Worm (Caenorhabditis elegans) whole organism, young adult: ENCODE results near the gene twk-3.

Experiments used
- B0035.1 ChIP-seq: sonication (generic microtip); optimal IDR thresholded peaks from 2 replicates; lab custom pipeline; 2016; ENCODE audit warnings: missing genetic modification characterization, mild to moderate bottlenecking, missing compliant biosample characterization, missing genotype, missing genetic modification reagents
- B0336.3 ChIP-seq: fragments of 200-800 bp; sonication (Bioruptor generic); IDR thresholded peaks from 2 replicates; pipeline ENCODE4 v1.3.6; 2022; ENCODE audit warnings: missing genetic modification characterization, missing compliant biosample characterization
- C17E4.6 ChIP-seq: fragments of 200-800 bp; sonication (Bioruptor generic); IDR thresholded peaks from 2 replicates; pipeline ENCODE4 v1.3.6; 2022; ENCODE audit warnings: missing genetic modification reagents, missing genetic modification characterization, missing compliant biosample characterization
- F23B12.7 ChIP-seq: sonication (generic microtip); optimal IDR thresholded peaks from 2 replicates; lab custom pipeline; 2017; ENCODE audit warnings: missing genetic modification characterization, mild to moderate bottlenecking, missing compliant biosample characterization, antibody characterized with exemption, moderate library complexity; ENCODE audit not compliant: insufficient read depth
- F33H1.4 ChIP-seq: fragments of 200-800 bp; sonication (Bioruptor generic); IDR thresholded peaks from 2 replicates; pipeline ENCODE4 v1.3.6; 2022; ENCODE audit warnings: missing genetic modification reagents, missing genetic modification characterization, missing compliant biosample characterization
- F49E8.2 ChIP-seq: sonication (generic microtip); optimal IDR thresholded peaks from 3 replicates; lab custom pipeline; 2017; ENCODE audit warnings: missing genetic modification characterization, mild to moderate bottlenecking, missing compliant biosample characterization, antibody characterized with exemption, moderate library complexity; ENCODE audit not compliant: insufficient read depth
- F57A8.1 ChIP-seq: fragments of 200-800 bp; sonication (Bioruptor generic); optimal IDR thresholded peaks from 2 replicates; lab custom pipeline; 2018; ENCODE audit warnings: mild to moderate bottlenecking, missing genetic modification characterization, moderate library complexity, missing compliant biosample characterization
- K11D2.4 ChIP-seq: fragments of 200-800 bp; sonication (Bioruptor generic); IDR thresholded peaks from 2 replicates; pipeline ENCODE4 v1.3.6; 2022; ENCODE audit warnings: missing genetic modification reagents, missing genetic modification characterization, missing compliant biosample characterization
- K12H6.12 ChIP-seq: fragments of 200-800 bp; sonication (Bioruptor generic); optimal IDR thresholded peaks from 2 replicates; lab custom pipeline; 2018; ENCODE audit warnings: mild to moderate bottlenecking, missing genetic modification characterization, missing compliant biosample characterization
- Y53G8AR.9 ChIP-seq: fragments of 200-800 bp; sonication (Bioruptor generic); conservative IDR thresholded peaks from 2 replicates; pipeline ENCODE4 v1.3.6; 2022; ENCODE audit warnings: missing genetic modification reagents, missing genetic modification characterization, missing compliant biosample characterization
- Y67H2A.10 ChIP-seq: fragments of 200-800 bp; sonication (Bioruptor generic); conservative IDR thresholded peaks from 2 replicates; pipeline ENCODE4 v1.3.6; 2022; ENCODE audit warnings: missing genetic modification reagents, missing genetic modification characterization, missing compliant biosample characterization
- Y95B8A.8 ChIP-seq: fragments of 200-800 bp; sonication (Bioruptor generic); IDR thresholded peaks from 2 replicates; pipeline ENCODE4 v1.3.6; 2022; ENCODE audit warnings: missing genetic modification reagents, missing genetic modification characterization, missing compliant biosample characterization
- aptf-2 ChIP-seq: fragments of 200-800 bp; sonication (Bioruptor generic); conservative IDR thresholded peaks from 2 replicates; pipeline ENCODE4 v1.3.6; 2022; ENCODE audit warnings: missing genetic modification reagents, missing genetic modification characterization, missing compliant biosample characterization
- aptf-3 ChIP-seq: fragments of 200-800 bp; sonication (Bioruptor generic); IDR thresholded peaks from 2 replicates; pipeline ENCODE4 v1.3.6; 2022; ENCODE audit warnings: missing genetic modification characterization, missing compliant biosample characterization
- ccch-3 ChIP-seq: fragments of 200-800 bp; sonication (Bioruptor generic); optimal IDR thresholded peaks from 2 replicates; lab custom pipeline; 2018; ENCODE audit warnings: mild to moderate bottlenecking, missing genetic modification characterization, missing compliant biosample characterization
- cebp-1 ChIP-seq, 2 experiments: fragments of 200-800 bp in 1 of 2; sonication (Bioruptor generic) in 1 of 2; sonication (generic microtip) in 1 of 2; IDR thresholded peaks in 1 of 2; optimal IDR thresholded peaks in 1 of 2; 2 replicates each; pipeline versions ENCODE4 v1.3.6 to Lab custom; 2017 to 2022; ENCODE audit warnings: missing compliant biosample characterization in 2 of 2, missing genetic modification characterization in 2 of 2, mild to moderate bottlenecking in 1 of 2, missing genetic modification reagents in 1 of 2, moderate library complexity in 1 of 2
- cebp-2 ChIP-seq: fragments of 200-800 bp; sonication (Bioruptor generic); IDR thresholded peaks from 2 replicates; pipeline ENCODE4 v1.3.6; 2022; ENCODE audit warnings: missing genetic modification characterization, missing compliant biosample characterization
- ceh-27 ChIP-seq: fragments of 200-800 bp; sonication (Bioruptor generic); optimal IDR thresholded peaks from 2 replicates; lab custom pipeline; 2018; ENCODE audit warnings: mild to moderate bottlenecking, missing genetic modification characterization, moderate library complexity, missing compliant biosample characterization
- ceh-79 ChIP-seq: sonication (generic microtip); optimal IDR thresholded peaks from 2 replicates; lab custom pipeline; 2017; ENCODE audit warnings: mild to moderate bottlenecking, missing genetic modification characterization, missing compliant biosample characterization
- ceh-91 ChIP-seq: fragments of 200-800 bp; sonication (Bioruptor generic); IDR thresholded peaks from 2 replicates; pipeline ENCODE4 v1.3.6; 2022; ENCODE audit warnings: missing genetic modification reagents, missing genetic modification characterization, missing compliant biosample characterization
- dpl-1 ChIP-seq: fragments of 150-350 bp; optimal IDR thresholded peaks from 2 replicates; lab custom pipeline; 2014; ENCODE audit warnings: missing biosample characterization, missing genetic modification reagents, missing genetic modification characterization
- efl-1 ChIP-seq: fragments of 150-350 bp; optimal IDR thresholded peaks from 2 replicates; lab custom pipeline; 2014; ENCODE audit warnings: missing biosample characterization, missing genetic modification reagents, missing genetic modification characterization
- him-1 ChIP-seq: sonication (generic microtip); optimal IDR thresholded peaks from 2 replicates; lab custom pipeline; 2016; ENCODE audit warnings: missing genotype, missing genetic modification reagents, missing genetic modification characterization, missing compliant biosample characterization
- hlh-26 ChIP-seq: fragments of 200-800 bp; sonication (Bioruptor generic); conservative IDR thresholded peaks from 2 replicates; pipeline ENCODE4 v1.3.6; 2022; ENCODE audit warnings: missing genetic modification reagents, missing genetic modification characterization, missing compliant biosample characterization
- hmg-1.2 ChIP-seq: fragments of 200-800 bp; sonication (Bioruptor generic); IDR thresholded peaks from 2 replicates; pipeline ENCODE4 v1.3.6; 2022; ENCODE audit warnings: missing genetic modification reagents, missing genetic modification characterization, missing compliant biosample characterization
- hrde-1 ChIP-seq: sonication (generic microtip); optimal IDR thresholded peaks from 2 replicates; lab custom pipeline; 2016; ENCODE audit warnings: missing genetic modification characterization, mild to moderate bottlenecking, missing compliant biosample characterization, moderate library complexity, missing genotype, missing genetic modification reagents, borderline replicate concordance
- let-526 ChIP-seq: fragments of 200-800 bp; sonication (Bioruptor generic); IDR thresholded peaks from 2 replicates; pipeline ENCODE4 v1.3.6; 2022; ENCODE audit warnings: missing genetic modification reagents, missing genetic modification characterization, missing compliant biosample characterization
- lin-54 ChIP-seq: fragments of 200-800 bp; sonication (Bioruptor generic); optimal IDR thresholded peaks from 2 replicates; lab custom pipeline; 2018; ENCODE audit warnings: mild to moderate bottlenecking, missing genetic modification characterization, missing compliant biosample characterization
- lsl-1 ChIP-seq: fragments of 200-800 bp; sonication (Bioruptor generic); optimal IDR thresholded peaks from 2 replicates; lab custom pipeline; 2018; ENCODE audit warnings: mild to moderate bottlenecking, missing genetic modification characterization, moderate library complexity, missing compliant biosample characterization
- madf-6 ChIP-seq: fragments of 200-800 bp; sonication (Bioruptor generic); IDR thresholded peaks from 2 replicates; pipeline ENCODE4 v1.3.6; 2022; ENCODE audit warnings: missing genetic modification reagents, missing genetic modification characterization, missing compliant biosample characterization
- madf-8 ChIP-seq: fragments of 200-800 bp; sonication (Bioruptor generic); conservative IDR thresholded peaks from 2 replicates; pipeline ENCODE4 v1.3.6; 2022; ENCODE audit warnings: missing genetic modification reagents, missing genetic modification characterization, missing compliant biosample characterization
- nfyb-1 ChIP-seq: fragments of 200-800 bp; sonication (Bioruptor generic); IDR thresholded peaks from 2 replicates; pipeline ENCODE4 v1.3.6; 2022; ENCODE audit warnings: missing genetic modification reagents, missing genetic modification characterization, missing compliant biosample characterization
- tbx-9 ChIP-seq: sonication (generic microtip); optimal IDR thresholded peaks from 2 replicates; lab custom pipeline; 2016; ENCODE audit warnings: borderline replicate concordance, missing genetic modification characterization, inconsistent platforms, missing compliant biosample characterization
- tlf-1 ChIP-seq: fragments of 200-800 bp; sonication (Bioruptor generic); optimal IDR thresholded peaks from 2 replicates; lab custom pipeline; 2018; ENCODE audit warnings: mild to moderate bottlenecking, missing genetic modification characterization, missing compliant biosample characterization
- unc-62 ChIP-seq: fragments of 150-350 bp; optimal IDR thresholded peaks from 2 replicates; lab custom pipeline; 2014; ENCODE audit warnings: missing biosample characterization, missing genetic modification reagents, missing genetic modification characterization
- xnd-1 ChIP-seq: sonication (generic microtip); optimal IDR thresholded peaks from 2 replicates; lab custom pipeline; 2016; ENCODE audit warnings: missing genotype, missing genetic modification reagents, missing genetic modification characterization, missing compliant biosample characterization

twk-3 gene

DNA sequence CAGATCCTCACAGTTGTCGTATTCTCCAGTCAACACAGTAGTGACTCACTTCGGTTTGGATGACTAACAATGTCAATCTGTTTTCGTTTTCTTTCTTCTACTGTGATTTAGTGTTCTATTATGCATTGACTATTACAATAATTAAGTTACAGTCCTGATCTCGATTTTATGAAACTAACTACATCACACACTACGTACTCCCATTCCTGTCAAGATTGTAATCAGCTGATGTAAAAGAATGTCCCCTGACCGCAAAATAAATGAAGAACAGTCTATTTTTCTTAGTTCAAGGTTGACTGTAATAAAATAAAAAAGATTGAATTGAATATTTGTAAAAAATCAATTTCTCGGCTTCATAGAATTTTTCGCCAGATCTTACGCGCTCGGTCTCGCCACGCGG lies 12.8 kb upstream of the twk-3 start:
- TF ChIP-seq aptf-2 (no peak), cebp-1 (GFP tag; IDR thresholded peaks at IDR 0.05; lab: Robert Waterston, UW) (no peak), cebp-1 (tag; optimal IDR thresholded peaks at IDR 0.05; lab: Kevin White, UChicago) (peak; percentile 54)
- TF ChIP-seq, all 124 proteins: peak for 1

DNA sequence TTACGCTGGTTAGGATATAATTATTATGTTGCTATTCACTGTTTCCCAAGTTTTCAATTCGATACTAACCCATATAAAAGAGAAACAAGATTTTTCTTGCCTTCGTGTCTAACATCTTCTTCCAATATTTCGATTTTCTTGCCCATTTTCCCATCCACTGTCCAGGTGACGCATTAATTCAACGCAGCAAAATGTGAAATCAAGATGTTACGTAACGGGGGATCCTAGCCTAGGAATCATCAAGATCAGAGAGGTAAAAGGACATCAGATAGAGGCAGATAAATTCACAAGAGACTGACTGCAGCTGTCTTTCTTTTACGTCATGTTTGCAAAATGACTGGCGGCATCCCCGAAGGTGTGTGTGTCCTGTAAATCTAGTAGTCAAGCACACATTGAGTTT lies 12.0 kb upstream of the twk-3 start:
- TF ChIP-seq K11D2.4 (GFP tag; lab: Robert Waterston, UW) = no peak
- 0 out of 2 replicates have a peak, but pooled peaks have one; percentile 8 for TF ChIP-seq hmg-1.2

DNA sequence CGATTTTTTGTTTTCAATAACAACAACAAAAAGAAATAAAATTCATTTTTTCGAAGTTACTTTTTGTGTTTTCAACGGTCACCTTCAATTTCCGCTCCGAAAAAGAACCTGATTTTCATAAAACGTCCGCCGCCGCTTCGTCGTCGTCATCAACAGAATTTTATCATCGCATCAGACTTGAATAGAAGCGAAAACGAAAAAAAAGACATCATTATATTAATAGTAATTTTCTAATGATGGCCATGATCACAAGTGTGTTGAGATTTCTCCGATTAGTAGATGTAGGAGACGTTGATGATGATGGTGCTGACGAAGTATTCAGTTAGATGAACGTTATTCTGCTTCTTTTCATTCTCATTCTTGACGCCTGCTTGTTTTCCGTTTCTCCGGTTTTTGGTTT lies 11.4 kb upstream of the twk-3 start:
- TF ChIP-seq F49E8.2 = no peak
- TF ChIP-seq F57A8.1 (GFP tag; lab: Kevin White, UChicago) = no peak
- TF ChIP-seq unc-62 (GFP tag; lab: Kevin White, UChicago) = no peak
- TF ChIP-seq tlf-1 (GFP tag; lab: Kevin White, UChicago) = no peak
- TF ChIP-seq tbx-9 (tag; lab: Kevin White, UChicago) = no peak
- TF ChIP-seq cebp-1 (GFP tag; IDR thresholded peaks at IDR 0.05; lab: Robert Waterston, UW) = no peak
- no peak for TF ChIP-seq cebp-1 (tag; optimal IDR thresholded peaks at IDR 0.05; lab: Kevin White, UChicago)
- no peak for TF ChIP-seq ceh-79

DNA sequence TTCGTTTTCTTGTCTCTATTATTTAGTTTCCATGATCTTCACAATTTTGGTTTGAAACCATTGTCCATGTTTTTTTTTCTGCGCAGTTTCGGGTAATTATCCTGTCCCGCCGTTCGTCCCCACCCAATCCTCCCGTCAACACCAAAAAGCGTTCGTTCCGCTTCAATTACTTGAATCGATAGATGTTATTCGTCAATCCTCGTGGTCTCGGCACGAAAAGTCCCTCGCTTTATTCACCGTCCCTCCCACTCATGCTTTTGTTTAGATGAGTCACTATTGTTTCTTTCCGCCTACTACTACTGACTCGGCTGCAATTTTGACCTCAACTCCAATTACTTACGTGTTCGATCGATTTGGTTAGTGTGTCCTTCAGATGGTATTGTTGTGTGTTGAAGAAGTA lies 10.8 kb upstream of the twk-3 start:
- TF ChIP-seq aptf-3 (GFP tag; lab: Robert Waterston, UW) (peak; percentile 33; the same call in 1 of the 2 replicates), Y67H2A.10 (GFP tag; lab: Robert Waterston, UW) (no peak)

DNA sequence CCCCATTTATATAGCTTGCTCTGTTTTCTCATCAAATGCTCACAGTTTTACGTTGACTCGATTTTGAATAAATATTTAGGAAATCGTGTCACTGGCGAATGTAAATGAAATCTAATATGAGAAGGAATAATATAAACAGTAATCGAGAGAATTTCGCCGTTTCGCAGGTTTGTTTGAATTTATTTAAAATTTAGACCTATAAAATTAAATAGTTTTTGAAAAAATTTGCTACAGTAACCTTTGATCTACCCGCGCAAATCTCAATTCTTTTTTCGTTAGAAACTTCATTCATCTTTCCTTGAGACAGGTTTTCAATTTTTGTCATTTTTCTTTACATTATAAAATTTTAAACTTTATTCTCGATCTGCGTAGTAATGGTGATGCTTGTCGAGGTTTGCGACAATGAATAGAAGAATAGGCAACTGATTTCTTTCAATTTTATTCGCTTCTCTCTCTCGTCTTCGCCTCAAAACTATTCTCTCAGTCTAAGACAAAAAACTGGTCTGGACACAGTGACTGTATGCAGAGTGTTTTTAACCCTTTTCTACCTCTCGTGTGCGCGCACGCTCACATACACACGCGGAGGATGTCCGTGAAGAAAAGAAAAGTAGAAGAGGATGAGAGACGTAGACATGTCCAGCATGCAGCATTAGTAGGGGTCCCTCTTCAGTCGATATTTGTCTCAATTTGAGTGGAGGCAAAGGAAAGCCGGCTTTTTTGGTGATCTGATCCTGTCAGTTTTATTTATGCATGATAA lies 9.9 kb upstream of the twk-3 start, which contains the start of gene dab-1:
Gene dab-1 (plus strand): TSS at position 78 of the 757 bp plus-strand sequence.
- 0 out of 2 replicates have a peak, but pooled peaks have one; percentile 14 for TF ChIP-seq ceh-91 (GFP tag; lab: Robert Waterston, UW)
- no peak for TF ChIP-seq F49E8.2
- peak; percentile 55 for TF ChIP-seq F33H1.4 (GFP tag; lab: Robert Waterston, UW)
- TF ChIP-seq him-1 (tag; lab: Kevin White, UChicago) = no peak
- TF ChIP-seq efl-1 (GFP tag; lab: Kevin White, UChicago) = peak; percentile 88
- TF ChIP-seq Y53G8AR.9 = no peak; the same call in 1 of the 2 replicates
- peak; percentile 42 for TF ChIP-seq hrde-1
- TF ChIP-seq K11D2.4 (GFP tag; lab: Robert Waterston, UW) = no peak
- no peak for TF ChIP-seq cebp-2 (GFP tag; lab: Robert Waterston, UW)
- no peak for TF ChIP-seq nfyb-1
- TF ChIP-seq hmg-1.2 = peak; percentile 7; the same call in 1 of the 2 replicates
- TF ChIP-seq cebp-1 (GFP tag; IDR thresholded peaks at IDR 0.05; lab: Robert Waterston, UW) = no peak
- peak; percentile 4 for TF ChIP-seq cebp-1 (tag; optimal IDR thresholded peaks at IDR 0.05; lab: Kevin White, UChicago)
- 0 out of 2 replicates have a peak, but pooled peaks have one; percentile 4 for TF ChIP-seq Y95B8A.8 (GFP tag; lab: Robert Waterston, UW)
- peak; percentile 43 for TF ChIP-seq lin-54
- no peak for TF ChIP-seq hlh-26 (GFP tag; lab: Robert Waterston, UW)
- peak; percentile 54 for TF ChIP-seq dpl-1
- TF ChIP-seq K12H6.12 = no peak
- TF ChIP-seq ceh-27 (GFP tag; lab: Kevin White, UChicago) = peak; percentile 2
- TF ChIP-seq lsl-1 = peak; percentile 72
- peak; percentile 94 for TF ChIP-seq madf-6 (GFP tag; lab: Robert Waterston, UW)
- peak; percentile 79 for TF ChIP-seq xnd-1 (tag; lab: Kevin White, UChicago)
- TF ChIP-seq C17E4.6 = no peak
- TF ChIP-seq B0336.3 = no peak
- TF ChIP-seq F23B12.7 (tag; lab: Kevin White, UChicago) = peak; percentile 5
- no peak for TF ChIP-seq let-526 (GFP tag; lab: Robert Waterston, UW)
- no peak for TF ChIP-seq B0035.1 (tag; lab: Kevin White, UChicago)
- no peak for TF ChIP-seq ccch-3 (GFP tag; lab: Kevin White, UChicago)
- peak; percentile 83 for TF ChIP-seq madf-8 (GFP tag; lab: Robert Waterston, UW)
